Worm (Caenorhabditis elegans) whole organism, mixed stage, embryonic: ENCODE results near the gene irg-1.
"Not testable (repeated sequence)": the region's sequence is repeated elsewhere in the genome, so short reads cannot be mapped to it uniquely, and the experiment has no call there.

ENCODE experiments used
- bed-3 ChIP-seq: fragments of 200-800 bp; sonication (Bioruptor generic); optimal IDR thresholded peaks from 3 replicates; lab custom pipeline; 2018; ENCODE audit warnings: mild to moderate bottlenecking, missing genetic modification characterization, moderate library complexity, missing compliant biosample characterization
- blmp-1 ChIP-seq: fragments of 150-350 bp; optimal IDR thresholded peaks from 2 replicates; lab custom pipeline; 2014; ENCODE audit warnings: missing biosample characterization, missing genetic modification characterization
- ceh-39 ChIP-seq: fragments of 150-350 bp; optimal IDR thresholded peaks from 2 replicates; lab custom pipeline; 2014; ENCODE audit warnings: missing biosample characterization, missing genetic modification characterization
- ceh-83 ChIP-seq: fragments of 200-800 bp; sonication (Bioruptor generic); optimal IDR thresholded peaks from 2 replicates; lab custom pipeline; 2018; ENCODE audit warnings: mild to moderate bottlenecking, missing genetic modification characterization, missing compliant biosample characterization
- drap-1 ChIP-seq: fragments of 200-800 bp; sonication (Bioruptor generic); optimal IDR thresholded peaks from 3 replicates; lab custom pipeline; 2018; ENCODE audit warnings: mild to moderate bottlenecking, missing genetic modification characterization, missing compliant biosample characterization
- elt-1 ChIP-seq: sonication (generic microtip); optimal IDR thresholded peaks from 2 replicates; lab custom pipeline; 2017; ENCODE audit warnings: missing genetic modification characterization, mild to moderate bottlenecking, missing compliant biosample characterization, antibody characterized with exemption, moderate library complexity, borderline replicate concordance; ENCODE audit not compliant: insufficient read depth
- elt-3 ChIP-seq: fragments of 150-350 bp; optimal IDR thresholded peaks from 2 replicates; lab custom pipeline; 2014; ENCODE audit warnings: missing biosample characterization, missing genetic modification characterization
- flh-1 ChIP-seq: fragments of 200-800 bp; sonication (Bioruptor generic); optimal IDR thresholded peaks from 2 replicates; lab custom pipeline; 2018; ENCODE audit warnings: mild to moderate bottlenecking, missing genetic modification characterization, moderate library complexity, missing compliant biosample characterization
- ham-2 ChIP-seq: fragments of 200-800 bp; sonication (Bioruptor generic); optimal IDR thresholded peaks from 2 replicates; lab custom pipeline; 2018; ENCODE audit warnings: mild to moderate bottlenecking, missing genetic modification characterization, missing compliant biosample characterization
- hlh-1 ChIP-seq: fragments of 150-350 bp; optimal IDR thresholded peaks from 2 replicates; lab custom pipeline; 2014; ENCODE audit warnings: missing biosample characterization, missing genetic modification reagents, missing genetic modification characterization
- lin-13 ChIP-seq: fragments of 150-350 bp; optimal IDR thresholded peaks from 2 replicates; lab custom pipeline; 2014; ENCODE audit warnings: missing biosample characterization, missing genetic modification characterization
- lin-32 ChIP-seq: fragments of 200-800 bp; sonication (Bioruptor generic); optimal IDR thresholded peaks from 2 replicates; lab custom pipeline; 2018; ENCODE audit warnings: mild to moderate bottlenecking, missing genetic modification characterization, missing compliant biosample characterization
- mab-5 ChIP-seq: fragments of 150-350 bp; optimal IDR thresholded peaks from 2 replicates; lab custom pipeline; 2014; ENCODE audit warnings: missing biosample characterization, missing genetic modification characterization
- mep-1 ChIP-seq: fragments of 150-350 bp; optimal IDR thresholded peaks from 2 replicates; lab custom pipeline; 2017; ENCODE audit warnings: missing biosample characterization, missing genetic modification reagents, missing genetic modification characterization, inconsistent platforms
- nhr-12 ChIP-seq: fragments of 150-350 bp; optimal IDR thresholded peaks from 2 replicates; lab custom pipeline; 2014; ENCODE audit warnings: missing biosample characterization, missing genetic modification characterization
- nhr-2 ChIP-seq: fragments of 150-350 bp; optimal IDR thresholded peaks from 2 replicates; lab custom pipeline; 2014; ENCODE audit warnings: missing biosample characterization, missing genetic modification characterization
- nhr-237 ChIP-seq: fragments of 150-350 bp; optimal IDR thresholded peaks from 2 replicates; lab custom pipeline; 2014; ENCODE audit warnings: missing biosample characterization, missing genetic modification characterization
- nhr-28 ChIP-seq: fragments of 150-350 bp; optimal IDR thresholded peaks from 2 replicates; lab custom pipeline; 2014; ENCODE audit warnings: missing biosample characterization, missing genetic modification characterization
- nhr-76 ChIP-seq: sonication (generic microtip); optimal IDR thresholded peaks from 2 replicates; lab custom pipeline; 2017; ENCODE audit warnings: missing biosample characterization, missing genetic modification characterization
- snpc-4 ChIP-seq: fragments of 150-350 bp; optimal IDR thresholded peaks from 2 replicates; lab custom pipeline; 2014; ENCODE audit warnings: missing biosample characterization, missing genetic modification characterization
- tbx-8 ChIP-seq: fragments of 200-800 bp; sonication (Bioruptor generic); optimal IDR thresholded peaks from 2 replicates; lab custom pipeline; 2018; ENCODE audit warnings: mild to moderate bottlenecking, missing genetic modification characterization, moderate library complexity, missing compliant biosample characterization
- unc-120 ChIP-seq: sonication (generic microtip); optimal IDR thresholded peaks from 2 replicates; lab custom pipeline; 2017; ENCODE audit warnings: missing genetic modification characterization, missing compliant biosample characterization; ENCODE audit not compliant: poor library complexity, severe bottlenecking
- unc-39 ChIP-seq: fragments of 150-350 bp; optimal IDR thresholded peaks from 2 replicates; lab custom pipeline; 2014; ENCODE audit warnings: missing biosample characterization, missing genetic modification characterization
- unc-62 ChIP-seq: fragments of 150-350 bp; optimal IDR thresholded peaks from 2 replicates; lab custom pipeline; 2014; ENCODE audit warnings: missing biosample characterization, missing genetic modification reagents, missing genetic modification characterization
- zip-8 ChIP-seq: fragments of 150-350 bp; optimal IDR thresholded peaks from 2 replicates; lab custom pipeline; 2014; ENCODE audit warnings: missing biosample characterization, missing genetic modification characterization
- ztf-11 ChIP-seq: fragments of 150-350 bp; optimal IDR thresholded peaks from 2 replicates; lab custom pipeline; 2014; ENCODE audit warnings: missing biosample characterization, missing genetic modification characterization

The irg-1 gene

DNA sequence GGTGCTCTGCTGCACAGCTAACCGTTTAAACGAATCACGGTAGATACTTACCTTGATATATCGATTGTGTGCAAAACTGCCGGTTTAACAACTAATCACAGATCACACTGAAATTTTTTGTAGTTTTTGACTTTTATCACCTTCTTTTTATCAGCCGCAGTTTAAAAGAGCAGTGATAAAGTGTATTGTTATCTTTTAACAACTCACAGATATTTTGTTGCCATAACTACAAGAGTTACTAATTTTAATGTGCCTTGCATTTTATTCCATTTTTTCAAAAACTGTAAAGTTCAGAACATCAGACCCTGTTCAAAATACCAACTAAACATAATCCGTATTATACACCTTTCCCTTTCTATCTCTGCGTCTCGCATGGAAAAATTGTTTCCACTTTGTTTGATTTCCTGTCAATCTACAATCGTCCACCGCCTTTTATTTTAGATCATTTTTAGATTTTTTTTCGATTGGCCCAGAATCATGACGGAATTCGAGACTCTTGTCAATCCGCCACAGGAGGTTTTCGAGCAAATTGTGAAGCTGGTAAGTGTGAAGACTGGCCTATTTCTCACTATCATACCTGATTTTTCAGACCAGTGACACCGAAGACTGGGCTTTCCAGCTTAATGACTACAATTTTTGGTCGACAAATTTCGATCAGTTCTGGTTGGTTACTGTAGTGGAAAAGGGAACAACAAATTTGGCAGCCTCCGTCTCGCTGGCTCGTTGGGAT lies 29.5 kb downstream of the irg-1 start, which contains the start of gene T24A6.20:
T24A6.20 (plus strand) TSS at position 395 of the 730 bp plus-strand sequence.
- TF ChIP-seq tbx-8 (no peak), snpc-4 (tag; lab: Kevin White, UChicago) (no peak), unc-120 (tag; lab: Kevin White, UChicago) (no peak), ztf-11 (no peak), ceh-39 (peak; percentile 5), hlh-1 (tag; lab: Kevin White, UChicago) (no peak)
- TF ChIP-seq, all 35 proteins: peak for 1

DNA sequence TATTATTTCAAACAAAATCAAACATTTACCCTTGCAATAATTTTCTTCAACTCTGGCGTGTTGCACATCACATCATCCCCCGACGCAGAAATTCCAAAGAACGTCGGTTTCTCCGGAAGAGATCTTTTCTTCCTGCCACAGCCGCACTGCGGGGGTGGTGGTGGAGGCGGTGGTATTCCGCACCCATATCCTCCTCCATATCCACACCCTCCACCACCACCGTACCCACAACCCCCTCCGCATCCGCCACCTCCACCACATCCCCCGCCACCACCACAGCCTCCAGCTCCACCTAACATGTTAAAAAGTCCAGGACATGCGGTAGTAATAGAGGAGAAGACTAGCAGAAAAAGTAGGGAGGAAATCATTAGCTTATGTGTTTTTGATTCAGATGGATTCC lies 31.5 kb downstream of the irg-1 start, which contains the start of gene grl-29:
grl-29 (minus strand) TSS at position 368 of the 400 bp plus-strand sequence.
- TF ChIP-seq blmp-1, result no peak
- no peak for TF ChIP-seq unc-120 (tag; lab: Kevin White, UChicago)
- TF ChIP-seq ham-2, result no peak
- TF ChIP-seq nhr-12, result no peak
- TF ChIP-seq mep-1 (tag; lab: Kevin White, UChicago), result no peak
- no peak for TF ChIP-seq nhr-2
- no peak for TF ChIP-seq unc-39
- TF ChIP-seq elt-3 (tag; lab: Kevin White, UChicago), result no peak
- no peak for TF ChIP-seq ceh-83 (GFP tag; lab: Kevin White, UChicago)
- TF ChIP-seq elt-1 (tag; lab: Kevin White, UChicago), result no peak
- TF ChIP-seq lin-32 (GFP tag; lab: Kevin White, UChicago), result no peak
- TF ChIP-seq zip-8, result no peak
- TF ChIP-seq drap-1 (GFP tag; lab: Kevin White, UChicago), result no peak
- TF ChIP-seq unc-62 (GFP tag; lab: Kevin White, UChicago), result no peak

DNA sequence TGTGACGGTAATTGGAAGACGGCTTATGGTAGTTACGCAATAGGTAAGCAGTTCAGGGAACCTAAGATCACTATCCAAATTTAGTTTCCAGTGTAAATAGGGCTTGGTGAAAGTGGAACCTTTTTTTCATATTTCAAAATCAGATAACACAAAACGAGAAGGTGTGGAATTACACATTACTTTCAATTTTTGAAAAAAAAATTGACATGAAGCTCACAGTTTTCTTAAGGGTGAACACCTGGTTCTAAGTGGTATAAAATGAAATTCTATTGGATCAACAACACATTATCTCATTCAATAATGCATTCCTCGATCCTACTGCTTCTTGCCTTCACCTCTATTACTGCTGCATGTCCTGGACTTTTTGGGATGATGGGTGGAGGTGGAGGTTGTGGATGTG lies 32.6 kb downstream of the irg-1 start, which contains the start of gene grl-30:
grl-30 (plus strand) TSS at position 301 of the 400 bp plus-strand sequence.
- TF ChIP-seq nhr-76 (no peak), zip-8 (peak; percentile 20)

- TF ChIP-seq bed-3 (GFP tag; lab: Kevin White, UChicago), result no peak
- TF ChIP-seq ztf-11, result no peak
These were observed 34.0 kb downstream of the irg-1 start, which contains the start of gene grl-31 for ce11 chrV:3557422-3557821. grl-31 (minus strand) TSS chrV:3557778.

ce11 chrV:3558744-3559143 lies 35.4 kb downstream of the irg-1 start, which contains the start of gene T24A6.1:
T24A6.1 (plus strand) TSS chrV:3559044.
- TF ChIP-seq nhr-237 (tag; lab: Kevin White, UChicago); lin-13; hlh-1 (tag; lab: Kevin White, UChicago): not testable (repeated sequence)

ce11 chrV:3562824-3563223 lies 39.4 kb downstream of the irg-1 start, which contains the start of gene T24A6.16:
T24A6.16 (minus strand) TSS chrV:3562924.
- TF ChIP-seq nhr-237 (tag; lab: Kevin White, UChicago); nhr-12; drap-1 (GFP tag; lab: Kevin White, UChicago): not testable (repeated sequence)

DNA sequence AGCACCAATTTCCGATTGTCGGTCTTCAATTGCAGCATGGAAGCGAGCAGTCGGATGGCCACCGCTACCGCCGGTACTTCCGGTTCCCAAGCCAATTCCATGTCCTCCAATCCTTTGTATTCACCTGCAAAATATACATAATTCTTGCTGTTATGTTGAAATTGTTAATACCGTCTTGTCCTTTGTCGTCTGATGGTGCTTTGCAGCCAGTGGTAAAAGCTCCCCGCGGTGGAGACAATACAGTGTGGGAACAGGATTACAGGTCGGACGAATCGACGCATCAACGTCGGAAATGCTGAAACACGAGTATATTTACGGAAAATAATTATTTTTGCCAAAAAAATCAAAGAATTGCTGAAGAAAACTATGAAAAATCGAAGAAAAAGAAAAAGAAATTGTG lies 40.9 kb downstream of the irg-1 start, which contains the start of gene T24A6.17:
T24A6.17 (minus strand) TSS at position 101 of the 400 bp plus-strand sequence.
- not testable (repeated sequence) for TF ChIP-seq flh-1 (GFP tag; lab: Kevin White, UChicago); nhr-28 (tag; lab: Kevin White, UChicago); mab-5 (tag; lab: Kevin White, UChicago)
